Fruit fly (Drosophila melanogaster) whole organism, adult: Measurements from ENCODE around the gene SerRS-m.

Source experiments
- CG11617 ChIP-seq: fragments of 200-800 bp; sonication (Bioruptor generic); optimal IDR thresholded peaks from 2 replicates; lab custom pipeline; 2017; ENCODE audit warnings: mild to moderate bottlenecking, missing biosample characterization, missing genetic modification reagents, missing genetic modification characterization
- CG33017 ChIP-seq: fragments of 200-800 bp; sonication (Bioruptor generic); optimal IDR thresholded peaks from 2 replicates; lab custom pipeline; 2018; ENCODE audit warnings: missing biosample characterization, mild to moderate bottlenecking, missing genetic modification characterization, moderate library complexity
- Clk ChIP-seq: fragments of 200-800 bp; sonication (Bioruptor generic); optimal IDR thresholded peaks from 2 replicates; lab custom pipeline; 2017; ENCODE audit warnings: missing biosample characterization, missing genetic modification characterization
- Crg-1 ChIP-seq: fragments of 200-800 bp; sonication (Bioruptor generic); optimal IDR thresholded peaks from 2 replicates; lab custom pipeline; 2016; ENCODE audit warnings: missing biosample characterization, missing genetic modification characterization
- Hr96 ChIP-seq: fragments of 200-800 bp; sonication (Bioruptor generic); optimal IDR thresholded peaks from 2 replicates; lab custom pipeline; 2016; ENCODE audit warnings: missing biosample characterization, missing genetic modification characterization
- Mnt ChIP-seq: fragments of 200-800 bp; sonication (Bioruptor generic); optimal IDR thresholded peaks from 2 replicates; lab custom pipeline; 2016; ENCODE audit warnings: missing biosample characterization, mild to moderate bottlenecking, missing genetic modification characterization
- bab1 ChIP-seq: fragments of 200-800 bp; sonication (Bioruptor generic); optimal IDR thresholded peaks from 3 replicates; lab custom pipeline; 2019; ENCODE audit warnings: missing biosample characterization, mild to moderate bottlenecking, missing genetic modification characterization, moderate library complexity
- cic ChIP-seq: fragments of 200-800 bp; sonication (Bioruptor generic); optimal IDR thresholded peaks from 2 replicates; lab custom pipeline; 2017; ENCODE audit warnings: missing biosample characterization, mild to moderate bottlenecking, missing genetic modification characterization, moderate library complexity
- cnc ChIP-seq, 2 experiments: fragments of >200 bp; optimal IDR thresholded peaks; 2 replicates each; lab custom pipeline; 2017
- kay ChIP-seq: fragments of 200-800 bp; sonication (Bioruptor generic); peaks from one replicate; lab custom pipeline; 2016; ENCODE audit warnings: missing biosample characterization, missing genetic modification characterization, borderline replicate concordance
- ovo ChIP-seq: fragments of 200-800 bp; sonication (Bioruptor generic); optimal IDR thresholded peaks from 2 replicates; lab custom pipeline; 2016; ENCODE audit warnings: missing biosample characterization, missing genetic modification characterization
- pad ChIP-seq: fragments of 200-800 bp; sonication (Bioruptor generic); optimal IDR thresholded peaks from 3 replicates; lab custom pipeline; 2017; ENCODE audit warnings: missing biosample characterization, missing genetic modification characterization, mild to moderate bottlenecking, moderate library complexity, missing genetic modification reagents
- tj ChIP-seq: fragments of 200-800 bp; sonication (Bioruptor generic); optimal IDR thresholded peaks from 3 replicates; lab custom pipeline; 2017; ENCODE audit warnings: missing biosample characterization, mild to moderate bottlenecking, missing genetic modification characterization, moderate library complexity
- toe ChIP-seq: fragments of 200-800 bp; sonication (Bioruptor generic); optimal IDR thresholded peaks from 2 replicates; lab custom pipeline; 2016; ENCODE audit warnings: missing biosample characterization, missing genetic modification characterization

DNA sequence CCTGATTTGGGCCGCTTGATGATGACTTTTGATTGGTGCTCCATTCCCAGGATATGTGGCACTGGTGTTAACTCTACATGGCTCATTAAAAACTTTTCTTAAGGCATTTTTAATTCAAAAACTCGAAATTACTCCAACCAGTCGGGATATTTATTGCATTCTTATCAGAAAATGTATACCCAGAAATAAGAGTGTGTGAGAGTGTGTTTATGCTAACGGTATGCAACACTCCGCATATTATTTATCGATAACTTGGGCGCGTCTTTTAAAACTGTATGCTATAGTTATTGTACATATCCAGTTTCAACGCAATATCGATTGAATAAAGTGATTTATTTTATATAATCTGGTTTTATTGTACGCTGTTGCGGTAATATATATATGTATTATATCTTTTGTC, 27.0 kb downstream of the SerRS-m start, which contains the start of gene CG34404:
- TF ChIP-seq kay (GFP tag; lab: Kevin White, UChicago) (no peak), tj (GFP tag; lab: Kevin White, UChicago) (no peak), pad (GFP tag; lab: Kevin White, UChicago) (no peak), cnc (optimal IDR thresholded peaks at IDR 0.05; lab: Kevin White, UChicago) (no peak), bab1 (no peak), cic (no peak), Mnt (GFP tag; lab: Kevin White, UChicago) (peak; percentile 10), Clk (GFP tag; lab: Kevin White, UChicago) (no peak), CG11617 (no peak), CG33017 (tag; lab: Kevin White, UChicago) (no peak), toe (GFP tag; lab: Kevin White, UChicago) (no peak), Crg-1 (GFP tag; lab: Kevin White, UChicago) (peak; percentile 19), Hr96 (no peak), ovo (GFP tag; lab: Kevin White, UChicago) (no peak)
